Fruit fly (Drosophila melanogaster) whole organism, embryonic: ENCODE measurements around the gene mRpL40.

ENCODE experiments used
- Ada2b ChIP-seq: fragments of 200-800 bp; sonication (Bioruptor generic); IDR thresholded peaks from 2 replicates; pipeline ENCODE4 v1.3.6; 2022; ENCODE audit warnings: missing biosample characterization, missing genetic modification characterization
- Awh ChIP-seq: fragments of 200-800 bp; sonication (Bioruptor generic); IDR thresholded peaks from 2 replicates; pipeline ENCODE4, ENCODE4 v1.3.6; 2022; ENCODE audit warnings: missing biosample characterization, missing genetic modification characterization
- CG10147 ChIP-seq: fragments of 200-800 bp; sonication (Bioruptor generic); optimal IDR thresholded peaks from 2 replicates; lab custom pipeline; 2019; ENCODE audit warnings: missing biosample characterization, mild to moderate bottlenecking, missing genetic modification characterization, moderate library complexity
- CG10431 ChIP-seq: fragments of 200-800 bp; sonication (Bioruptor generic); optimal IDR thresholded peaks from 3 replicates; lab custom pipeline; 2018; ENCODE audit warnings: missing biosample characterization, mild to moderate bottlenecking, missing genetic modification characterization
- CG10543 ChIP-seq: fragments of 200-800 bp; sonication (Bioruptor generic); optimal IDR thresholded peaks from 3 replicates; lab custom pipeline; 2017; ENCODE audit warnings: missing biosample characterization, mild to moderate bottlenecking, missing genetic modification characterization, moderate library complexity
- CG10979 ChIP-seq: fragments of 200-800 bp; sonication (Bioruptor generic); optimal IDR thresholded peaks from 2 replicates; lab custom pipeline; 2018; ENCODE audit warnings: missing biosample characterization, mild to moderate bottlenecking, missing genetic modification characterization, moderate library complexity
- CG12071 ChIP-seq: fragments of 200-800 bp; sonication (Bioruptor generic); optimal IDR thresholded peaks from 3 replicates; lab custom pipeline; 2018; ENCODE audit warnings: missing biosample characterization, mild to moderate bottlenecking, missing genetic modification characterization
- CG14014 ChIP-seq: fragments of 200-800 bp; sonication (Bioruptor generic); IDR thresholded peaks from 2 replicates; pipeline ENCODE4 v1.3.6; 2022; ENCODE audit warnings: missing biosample characterization, missing genetic modification characterization
- CG14710 ChIP-seq: fragments of 200-800 bp; sonication (Bioruptor generic); optimal IDR thresholded peaks from 3 replicates; lab custom pipeline; 2019; ENCODE audit warnings: missing biosample characterization, mild to moderate bottlenecking, missing genetic modification characterization, moderate library complexity
- CG17802 ChIP-seq: fragments of 200-800 bp; sonication (Bioruptor generic); optimal IDR thresholded peaks from 2 replicates; lab custom pipeline; 2018; ENCODE audit warnings: missing biosample characterization, mild to moderate bottlenecking, missing genetic modification characterization, moderate library complexity
- CG17829 ChIP-seq: fragments of 200-800 bp; optimal IDR thresholded peaks from 2 replicates; lab custom pipeline; 2019; ENCODE audit warnings: missing biosample characterization, mild to moderate bottlenecking, missing genetic modification characterization, moderate library complexity
- CG1792 ChIP-seq: fragments of 200-800 bp; sonication (Bioruptor generic); optimal IDR thresholded peaks from 2 replicates; lab custom pipeline; 2016; ENCODE audit warnings: missing biosample characterization, missing genetic modification characterization
- CG31441 ChIP-seq: fragments of 200-800 bp; sonication (Bioruptor generic); IDR thresholded peaks from 2 replicates; pipeline ENCODE4 v1.3.6; 2022; ENCODE audit warnings: missing biosample characterization, missing genetic modification characterization
- CG33213 ChIP-seq: fragments of 200-800 bp; sonication (Bioruptor generic); optimal IDR thresholded peaks from 3 replicates; lab custom pipeline; 2016; ENCODE audit warnings: missing biosample characterization, missing genetic modification characterization
- CG3838 ChIP-seq: fragments of 200-800 bp; sonication (Bioruptor generic); optimal IDR thresholded peaks from 3 replicates; lab custom pipeline; 2016; ENCODE audit warnings: missing biosample characterization, missing genetic modification characterization
- CG5245 ChIP-seq: fragments of 200-800 bp; sonication (Bioruptor generic); optimal IDR thresholded peaks from 3 replicates; lab custom pipeline; 2016; ENCODE audit warnings: missing biosample characterization, missing genetic modification characterization
- CG6791 ChIP-seq: fragments of 200-800 bp; sonication (Bioruptor generic); IDR thresholded peaks from 3 replicates; pipeline ENCODE4 v1.3.6; 2022; ENCODE audit warnings: missing biosample characterization, missing genetic modification characterization; ENCODE audit not compliant: partially characterized antibody
- CTCF ChIP-seq: fragments of 200-800 bp; sonication (Bioruptor generic); optimal IDR thresholded peaks from 2 replicates; lab custom pipeline; 2017; ENCODE audit warnings: missing biosample characterization, mild to moderate bottlenecking, missing genetic modification characterization, moderate library complexity
- Dp ChIP-seq: fragments of 200-800 bp; sonication (Bioruptor generic); optimal IDR thresholded peaks from 2 replicates; lab custom pipeline; 2018; ENCODE audit warnings: missing biosample characterization, mild to moderate bottlenecking, missing genetic modification characterization, moderate library complexity
- E2f2 ChIP-seq: fragments of 200-800 bp; sonication (Bioruptor generic); IDR thresholded peaks from 2 replicates; pipeline ENCODE4 v1.3.6; 2022; ENCODE audit warnings: missing biosample characterization, missing genetic modification characterization
- Fer2 ChIP-seq: fragments of 200-800 bp; sonication (Bioruptor generic); optimal IDR thresholded peaks from 2 replicates; lab custom pipeline; 2018; ENCODE audit warnings: missing biosample characterization, mild to moderate bottlenecking, missing genetic modification characterization, moderate library complexity
- HLH3B ChIP-seq: fragments of 200-800 bp; sonication (Bioruptor generic); IDR thresholded peaks from 2 replicates; pipeline ENCODE4 v1.3.6; 2022; ENCODE audit warnings: missing biosample characterization, missing genetic modification characterization
- Hmr ChIP-seq: fragments of 200-800 bp; sonication (Bioruptor generic); optimal IDR thresholded peaks from 3 replicates; lab custom pipeline; 2017; ENCODE audit warnings: mild to moderate bottlenecking, missing biosample characterization, missing genetic modification reagents, missing genetic modification characterization
- MESR4 ChIP-seq: fragments of 200-800 bp; sonication (Bioruptor generic); optimal IDR thresholded peaks from 2 replicates; lab custom pipeline; 2018; ENCODE audit warnings: missing biosample characterization, mild to moderate bottlenecking, missing genetic modification characterization, moderate library complexity
- Ptx1 ChIP-seq: fragments of 200-800 bp; sonication (Bioruptor generic); IDR thresholded peaks from 2 replicates; pipeline ENCODE4 v1.3.6; 2022; ENCODE audit warnings: missing biosample characterization, missing genetic modification characterization
- Trl ChIP-seq, 3 experiments: fragments of >200 bp in 2 of 3; fragments of 200-800 bp in 1 of 3; sonication (Bioruptor generic) in 1 of 3; optimal IDR thresholded peaks; 2 replicates in 1 of 3; 3 replicates in 2 of 3; lab custom pipeline; 2016 to 2017; ENCODE audit warnings: missing biosample characterization in 1 of 3, missing genetic modification characterization in 1 of 3
- cas ChIP-seq: fragments of 200-800 bp; sonication (Bioruptor generic); IDR thresholded peaks from 2 replicates; pipeline ENCODE4 v1.3.6; 2022; ENCODE audit warnings: missing biosample characterization, missing genetic modification characterization
- chm ChIP-seq: fragments of 200-800 bp; sonication (Bioruptor generic); IDR thresholded peaks from 2 replicates; pipeline ENCODE4 v1.3.6; 2022; ENCODE audit warnings: missing biosample characterization, missing genetic modification characterization
- dpn ChIP-seq, 2 experiments: fragments of 200-800 bp; sonication (Bioruptor generic); optimal IDR thresholded peaks; 3 replicates each; lab custom pipeline; 2016; ENCODE audit warnings: missing biosample characterization in 2 of 2, missing genetic modification characterization in 2 of 2
- fd102C ChIP-seq: fragments of 200-800 bp; sonication (Bioruptor generic); optimal IDR thresholded peaks from 2 replicates; lab custom pipeline; 2018; ENCODE audit warnings: missing biosample characterization, mild to moderate bottlenecking, missing genetic modification characterization, moderate library complexity
- gsb-n ChIP-seq: fragments of 200-800 bp; sonication (Bioruptor generic); optimal IDR thresholded peaks from 3 replicates; lab custom pipeline; 2018; ENCODE audit warnings: missing biosample characterization, mild to moderate bottlenecking, missing genetic modification characterization
- insv ChIP-seq, 2 experiments: fragments of 200-800 bp; sonication (Bioruptor generic); optimal IDR thresholded peaks; 3 replicates each; lab custom pipeline; 2016 to 2018; ENCODE audit warnings: missing biosample characterization in 2 of 2, missing genetic modification characterization in 2 of 2
- knrl ChIP-seq: fragments of 200-800 bp; sonication (Bioruptor generic); IDR thresholded peaks from 3 replicates; pipeline ENCODE4 v1.3.6; 2022; ENCODE audit warnings: missing biosample characterization, missing genetic modification characterization; ENCODE audit not compliant: partially characterized antibody
- mam ChIP-seq: fragments of 200-800 bp; sonication (Bioruptor generic); optimal IDR thresholded peaks from 3 replicates; lab custom pipeline; 2016; ENCODE audit warnings: missing biosample characterization, missing genetic modification characterization
- nerfin-1 ChIP-seq: fragments of 200-800 bp; sonication (Bioruptor generic); optimal IDR thresholded peaks from 3 replicates; lab custom pipeline; 2019; ENCODE audit warnings: missing biosample characterization, mild to moderate bottlenecking, missing genetic modification characterization, moderate library complexity
- nom ChIP-seq: fragments of 200-800 bp; sonication (Bioruptor generic); optimal IDR thresholded peaks from 2 replicates; lab custom pipeline; 2017; ENCODE audit warnings: missing biosample characterization, missing genetic modification characterization, mild to moderate bottlenecking, moderate library complexity, missing genetic modification reagents
- pan ChIP-seq, 4 experiments: fragments of >200 bp in 3 of 4; fragments of 200-800 bp in 1 of 4; sonication (Bioruptor generic) in 1 of 4; optimal IDR thresholded peaks in 3 of 4; IDR thresholded peaks in 1 of 4; 2 replicates each; pipeline versions ENCODE4 v1.3.6 to Lab custom; 2017 to 2022; ENCODE audit warnings: missing biosample characterization in 2 of 4, missing genetic modification characterization in 2 of 4, mixed read lengths in 1 of 4
- salm ChIP-seq: fragments of 200-800 bp; sonication (Bioruptor generic); optimal IDR thresholded peaks from 2 replicates; lab custom pipeline; 2018; ENCODE audit warnings: missing biosample characterization, mild to moderate bottlenecking, missing genetic modification characterization
- sc ChIP-seq, 3 experiments: fragments of >200 bp in 2 of 3; fragments of 200-800 bp in 1 of 3; sonication (Bioruptor generic) in 1 of 3; optimal IDR thresholded peaks; 2 replicates in 2 of 3; 3 replicates in 1 of 3; lab custom pipeline; 2017; ENCODE audit warnings: mild to moderate bottlenecking in 1 of 3, missing biosample characterization in 1 of 3, missing genetic modification characterization in 1 of 3, missing genetic modification reagents in 1 of 3
- sens ChIP-seq: fragments of 200-800 bp; sonication (Bioruptor generic); peaks from one replicate; lab custom pipeline; 2016; ENCODE audit warnings: missing biosample characterization, missing genetic modification characterization
- shn ChIP-seq: fragments of 200-800 bp; sonication (Bioruptor generic); optimal IDR thresholded peaks from 3 replicates; lab custom pipeline; 2016; ENCODE audit warnings: missing biosample characterization, missing genetic modification characterization
- slou ChIP-seq: fragments of 200-800 bp; sonication (Bioruptor generic); optimal IDR thresholded peaks from 3 replicates; lab custom pipeline; 2016; ENCODE audit warnings: missing biosample characterization, missing genetic modification characterization
- sr ChIP-seq: fragments of 200-800 bp; sonication (Bioruptor generic); IDR thresholded peaks from 3 replicates; pipeline ENCODE4 v1.3.6; 2022; ENCODE audit warnings: missing biosample characterization, missing genetic modification characterization
- tll ChIP-seq, 2 experiments: fragments of 200-800 bp in 1 of 2; fragments of >200 bp in 1 of 2; sonication (Bioruptor generic) in 1 of 2; optimal IDR thresholded peaks; 2 replicates each; lab custom pipeline; 2017 to 2019; ENCODE audit warnings: missing biosample characterization in 2 of 2, missing genetic modification characterization in 2 of 2, mild to moderate bottlenecking in 1 of 2, moderate library complexity in 1 of 2
- trem ChIP-seq: fragments of 200-800 bp; optimal IDR thresholded peaks from 3 replicates; lab custom pipeline; 2019; ENCODE audit warnings: missing biosample characterization, mild to moderate bottlenecking, missing genetic modification characterization, moderate library complexity
- zf30C ChIP-seq: fragments of 200-800 bp; sonication (Bioruptor generic); optimal IDR thresholded peaks from 3 replicates; lab custom pipeline; 2018; ENCODE audit warnings: missing biosample characterization, mild to moderate bottlenecking, missing genetic modification characterization

Gene mRpL40

dm6 chr3R:11372053-11373016 is 35.4 kb upstream of the mRpL40 start (continued):
- no peak for TF ChIP-seq CG1792 (GFP tag; lab: Kevin White, UChicago)
- no peak for TF ChIP-seq CG10431 (GFP tag; lab: Kevin White, UChicago)
- TF ChIP-seq Ptx1 = no peak
- TF ChIP-seq CG3838 (GFP tag; lab: Kevin White, UChicago) = no peak
- peak; percentile 12 for TF ChIP-seq CG5245 (GFP tag; lab: Kevin White, UChicago)
- TF ChIP-seq fd102C (GFP tag; lab: Kevin White, UChicago) = peak; percentile 53
- TF ChIP-seq Dp (GFP tag; lab: Kevin White, UChicago) = no peak
- TF ChIP-seq CG6791 (GFP tag; lab: Robert Waterston, UW) = peak; percentile 59; the same call in 1 of the 3 replicates
- peak; percentile 1 for TF ChIP-seq MESR4
- TF ChIP-seq HLH3B = peak; percentile 26; the same call in 1 of the 2 replicates
- TF ChIP-seq CG10543 (GFP tag; lab: Kevin White, UChicago) = peak; percentile 13
- TF ChIP-seq shn (GFP tag; lab: Kevin White, UChicago) = no peak
- TF ChIP-seq Trl (optimal IDR thresholded peaks at IDR 0.05; lab: Kevin White, UChicago) = peak; percentile 53 to 74
- peak; percentile 13 for TF ChIP-seq Trl (GFP tag; optimal IDR thresholded peaks at IDR 0.05; lab: Kevin White, UChicago)
- TF ChIP-seq zf30C (GFP tag; lab: Kevin White, UChicago) = no peak
- no peak for TF ChIP-seq slou
- TF ChIP-seq Awh (GFP tag; lab: Robert Waterston, UW) = no peak
- peak; percentile 28 for TF ChIP-seq CTCF (GFP tag; lab: Kevin White, UChicago)
- TF ChIP-seq chm (GFP tag; lab: Robert Waterston, UW) = peak; percentile 60
- peak; percentile 21 for TF ChIP-seq Hmr (GFP tag; lab: Kevin White, UChicago)
- peak; percentile 70 for TF ChIP-seq sens (GFP tag; lab: Kevin White, UChicago)
- peak in 1 of 2 experiments; percentile 96 for TF ChIP-seq tll (GFP tag; optimal IDR thresholded peaks at IDR 0.05; lab: Kevin White, UChicago)
- peak in 1 of 2 experiments; percentile 39 for TF ChIP-seq insv (GFP tag; optimal IDR thresholded peaks at IDR 0.05; lab: Kevin White, UChicago)
- TF ChIP-seq gsb-n (tag; lab: Kevin White, UChicago) = peak; percentile 33
- no peak for TF ChIP-seq CG10147 (GFP tag; lab: Kevin White, UChicago)
- TF ChIP-seq dpn (GFP tag; optimal IDR thresholded peaks at IDR 0.05; lab: Kevin White, UChicago) = peak in 1 of 2 experiments; percentile 27
- peak; percentile 47; the same call in 1 of the 2 replicates for TF ChIP-seq CG31441 (GFP tag; lab: Robert Waterston, UW)
- TF ChIP-seq sc (optimal IDR thresholded peaks at IDR 0.05; lab: Kevin White, UChicago) = no peak
- TF ChIP-seq sc (GFP tag; optimal IDR thresholded peaks at IDR 0.05; lab: Kevin White, UChicago) = peak; percentile 11
- no peak for TF ChIP-seq mam (GFP tag; lab: Kevin White, UChicago)
- TF ChIP-seq CG12071 (GFP tag; lab: Kevin White, UChicago) = no peak
- TF ChIP-seq CG17829 (tag; lab: Kevin White, UChicago) = peak; percentile 66
- TF ChIP-seq CG14014 (GFP tag; lab: Robert Waterston, UW) = no peak
- TF ChIP-seq nom (GFP tag; lab: Kevin White, UChicago) = peak; percentile 8
- peak; percentile 16; the same call in 1 of the 2 replicates for TF ChIP-seq E2f2
- TF ChIP-seq nerfin-1 (tag; lab: Kevin White, UChicago) = peak; percentile 50
- TF ChIP-seq knrl (GFP tag; lab: Robert Waterston, UW) = 0 out of 3 replicates have a peak, but pooled peaks have one; percentile 33
- TF ChIP-seq cas (GFP tag; lab: Robert Waterston, UW) = no peak
- no peak for TF ChIP-seq Fer2 (tag; lab: Kevin White, UChicago)
- 0 out of 3 replicates have a peak, but pooled peaks have one; percentile 21 for TF ChIP-seq sr
- peak; percentile 24 for TF ChIP-seq trem (tag; lab: Kevin White, UChicago)
- TF ChIP-seq salm (tag; lab: Kevin White, UChicago) = no peak
- TF ChIP-seq CG14710 (tag; lab: Kevin White, UChicago) = no peak
- no peak for TF ChIP-seq Ada2b (GFP tag; lab: Robert Waterston, UW)
- peak; percentile 28 for TF ChIP-seq CG10979 (tag; lab: Kevin White, UChicago)
- peak; percentile 42 for TF ChIP-seq CG33213
- no peak for TF ChIP-seq CG17802 (tag; lab: Kevin White, UChicago)
- no peak for TF ChIP-seq pan (optimal IDR thresholded peaks at IDR 0.05; lab: Kevin White, UChicago)
- TF ChIP-seq pan (GFP tag; optimal IDR thresholded peaks at IDR 0.05 in 1 of 2, IDR thresholded peaks at IDR 0.05 in 1 of 2) = peak in 1 of 2 experiments; percentile 19
